Worm (Caenorhabditis elegans) whole organism, late embryonic: Measurements from ENCODE around the gene ZK512.2.

Source experiments
- F13H6.1 ChIP-seq: sonication (generic microtip); optimal IDR thresholded peaks from 2 replicates; lab custom pipeline; 2016; ENCODE audit warnings: missing genetic modification characterization, missing compliant biosample characterization
- che-1 ChIP-seq: sonication (generic microtip); optimal IDR thresholded peaks from 2 replicates; lab custom pipeline; 2016; ENCODE audit warnings: mild to moderate bottlenecking, missing genetic modification characterization, missing compliant biosample characterization
- fkh-10 ChIP-seq: fragments of 150-350 bp; optimal IDR thresholded peaks from 2 replicates; lab custom pipeline; 2014; ENCODE audit warnings: missing biosample characterization, missing genetic modification reagents, missing genetic modification characterization
- hlh-13 ChIP-seq: fragments of 200-800 bp; sonication (Bioruptor generic); optimal IDR thresholded peaks from 2 replicates; lab custom pipeline; 2018; ENCODE audit warnings: mild to moderate bottlenecking, missing genetic modification characterization, missing compliant biosample characterization
- odd-2 ChIP-seq: sonication (generic microtip); optimal IDR thresholded peaks from 2 replicates; lab custom pipeline; 2017; ENCODE audit warnings: antibody characterized with exemption, mild to moderate bottlenecking, missing genetic modification characterization, missing compliant biosample characterization

- TF ChIP-seq che-1 (no peak), odd-2 (tag; lab: Kevin White, UChicago) (no peak), F13H6.1 (tag; lab: Kevin White, UChicago) (no peak), hlh-13 (GFP tag; lab: Kevin White, UChicago) (no peak), fkh-10 (GFP tag; lab: Kevin White, UChicago) (no peak)
These were observed 18.7 kb downstream of the ZK512.2 start, which contains the start of gene sec-16A.1 for ce11 chrIII:9125789-9126304.
